Fruit fly (Drosophila melanogaster) whole organism, embryonic: Measurements from ENCODE around the gene CG7294.
A peak's percentile ranks its signal among the peaks of the same experiment; 100 is the strongest.

Experiments used
- Antp ChIP-seq: fragments of 200-800 bp; sonication (Bioruptor generic); optimal IDR thresholded peaks from 3 replicates; lab custom pipeline; 2016; ENCODE audit warnings: missing biosample characterization, missing genetic modification characterization
- Atf3 ChIP-seq: fragments of 200-800 bp; sonication (Bioruptor generic); optimal IDR thresholded peaks from 3 replicates; lab custom pipeline; 2016; ENCODE audit warnings: missing biosample characterization, missing genetic modification characterization
- Atf6 ChIP-seq: fragments of 200-800 bp; sonication (Bioruptor generic); IDR thresholded peaks from 2 replicates; pipeline ENCODE4 v1.3.6; 2022; ENCODE audit warnings: missing biosample characterization, missing genetic modification characterization
- B-H1 ChIP-seq: fragments of 200-800 bp; sonication (Bioruptor generic); IDR thresholded peaks from 3 replicates; pipeline ENCODE4 v1.3.6; 2022; ENCODE audit warnings: missing biosample characterization, missing genetic modification characterization
- CG10979 ChIP-seq: fragments of 200-800 bp; sonication (Bioruptor generic); optimal IDR thresholded peaks from 2 replicates; lab custom pipeline; 2018; ENCODE audit warnings: missing biosample characterization, mild to moderate bottlenecking, missing genetic modification characterization, moderate library complexity
- CG13894 ChIP-seq: fragments of 200-800 bp; sonication (Bioruptor generic); optimal IDR thresholded peaks from 3 replicates; lab custom pipeline; 2018; ENCODE audit warnings: missing biosample characterization, mild to moderate bottlenecking, missing genetic modification characterization, moderate library complexity
- CG1529 ChIP-seq: fragments of 200-800 bp; sonication (Bioruptor generic); optimal IDR thresholded peaks from 3 replicates; lab custom pipeline; 2018; ENCODE audit warnings: missing biosample characterization, missing genetic modification characterization
- CG15696 ChIP-seq: fragments of 200-800 bp; sonication (Bioruptor generic); optimal IDR thresholded peaks from 2 replicates; lab custom pipeline; 2019; ENCODE audit warnings: missing biosample characterization, mild to moderate bottlenecking, missing genetic modification characterization, moderate library complexity
- CG1647 ChIP-seq: fragments of 200-800 bp; sonication (Bioruptor generic); optimal IDR thresholded peaks from 3 replicates; lab custom pipeline; 2016; ENCODE audit warnings: missing biosample characterization, missing genetic modification characterization
- CG17361 ChIP-seq: fragments of 200-800 bp; sonication (Bioruptor generic); IDR thresholded peaks from 3 replicates; pipeline ENCODE4 v1.3.6; 2022; ENCODE audit warnings: missing biosample characterization, missing genetic modification characterization
- CG18011 ChIP-seq: fragments of 200-800 bp; sonication (Bioruptor generic); optimal IDR thresholded peaks from 2 replicates; lab custom pipeline; 2017; ENCODE audit warnings: missing biosample characterization, missing genetic modification characterization, mild to moderate bottlenecking, moderate library complexity, missing genotype
- CG31224 ChIP-seq: fragments of 200-800 bp; sonication (Bioruptor generic); IDR thresholded peaks from 2 replicates; pipeline ENCODE4 v1.3.6; 2022; ENCODE audit warnings: missing biosample characterization, missing genetic modification characterization
- CG34376 ChIP-seq: fragments of 200-800 bp; sonication (Bioruptor generic); optimal IDR thresholded peaks from 2 replicates; lab custom pipeline; 2018; ENCODE audit warnings: missing biosample characterization, mild to moderate bottlenecking, missing genetic modification characterization
- CG34422 ChIP-seq: fragments of 200-800 bp; sonication (Bioruptor generic); IDR thresholded peaks from 3 replicates; pipeline ENCODE4 v1.3.6; 2022; ENCODE audit warnings: missing biosample characterization, missing genetic modification characterization
- CG3838 ChIP-seq: fragments of 200-800 bp; sonication (Bioruptor generic); optimal IDR thresholded peaks from 3 replicates; lab custom pipeline; 2016; ENCODE audit warnings: missing biosample characterization, missing genetic modification characterization
- CG3995 ChIP-seq: fragments of 200-800 bp; sonication (Bioruptor generic); optimal IDR thresholded peaks from 3 replicates; lab custom pipeline; 2016; ENCODE audit warnings: missing biosample characterization, missing genetic modification characterization
- CG4360 ChIP-seq: fragments of 200-800 bp; sonication (Bioruptor generic); IDR thresholded peaks from 2 replicates; pipeline ENCODE4 v1.3.6; 2022; ENCODE audit warnings: missing biosample characterization, missing genetic modification characterization
- CG4617 ChIP-seq: fragments of 200-800 bp; sonication (Bioruptor generic); optimal IDR thresholded peaks from 3 replicates; lab custom pipeline; 2016; ENCODE audit warnings: missing biosample characterization, missing genetic modification characterization, borderline replicate concordance
- CG6689 ChIP-seq: fragments of 200-800 bp; sonication (Bioruptor generic); IDR thresholded peaks from 2 replicates; pipeline ENCODE4 v1.3.6; 2022; ENCODE audit warnings: missing biosample characterization, missing genetic modification characterization
- CG6765 ChIP-seq: fragments of 200-800 bp; sonication (Bioruptor generic); optimal IDR thresholded peaks from 3 replicates; lab custom pipeline; 2017; ENCODE audit warnings: missing biosample characterization, mild to moderate bottlenecking, missing genetic modification characterization
- CG6791 ChIP-seq: fragments of 200-800 bp; sonication (Bioruptor generic); IDR thresholded peaks from 3 replicates; pipeline ENCODE4 v1.3.6; 2022; ENCODE audit warnings: missing biosample characterization, missing genetic modification characterization; ENCODE audit not compliant: partially characterized antibody
- CG7786 ChIP-seq: fragments of 200-800 bp; sonication (Bioruptor generic); optimal IDR thresholded peaks from 2 replicates; lab custom pipeline; 2016; ENCODE audit warnings: missing biosample characterization, missing genetic modification characterization
- CG7963 ChIP-seq: fragments of 200-800 bp; sonication (Bioruptor generic); IDR thresholded peaks from 3 replicates; pipeline ENCODE4 v1.3.6; 2022; ENCODE audit warnings: missing biosample characterization, missing genetic modification characterization; ENCODE audit not compliant: partially characterized antibody
- CG9727 ChIP-seq: fragments of 200-800 bp; sonication (Bioruptor generic); optimal IDR thresholded peaks from 3 replicates; lab custom pipeline; 2017; ENCODE audit warnings: missing biosample characterization, mild to moderate bottlenecking, missing genetic modification characterization
- CG9876 ChIP-seq: fragments of 200-800 bp; sonication (Bioruptor generic); optimal IDR thresholded peaks from 2 replicates; lab custom pipeline; 2016; ENCODE audit warnings: missing biosample characterization, missing genetic modification characterization
- Dp ChIP-seq: fragments of 200-800 bp; sonication (Bioruptor generic); optimal IDR thresholded peaks from 2 replicates; lab custom pipeline; 2018; ENCODE audit warnings: missing biosample characterization, mild to moderate bottlenecking, missing genetic modification characterization, moderate library complexity
- Fer2 ChIP-seq: fragments of 200-800 bp; sonication (Bioruptor generic); optimal IDR thresholded peaks from 2 replicates; lab custom pipeline; 2018; ENCODE audit warnings: missing biosample characterization, mild to moderate bottlenecking, missing genetic modification characterization, moderate library complexity
- Gug ChIP-seq: fragments of 200-800 bp; sonication (Bioruptor generic); IDR thresholded peaks from 4 replicates; pipeline ENCODE4 v1.3.6; 2022; ENCODE audit warnings: missing biosample characterization, missing genetic modification characterization
- HmgZ ChIP-seq: fragments of 200-800 bp; sonication (Bioruptor generic); optimal IDR thresholded peaks from 2 replicates; lab custom pipeline; 2018; ENCODE audit warnings: missing biosample characterization, mild to moderate bottlenecking, missing genetic modification characterization
- Pdp1 ChIP-seq, 2 experiments: fragments of 200-800 bp; sonication (Bioruptor generic); optimal IDR thresholded peaks; 3 replicates each; lab custom pipeline; 2016; ENCODE audit warnings: missing biosample characterization in 2 of 2, missing genetic modification characterization in 2 of 2, mild to moderate bottlenecking in 1 of 2, moderate library complexity in 1 of 2
- TFAM ChIP-seq: fragments of 200-800 bp; sonication (Bioruptor generic); optimal IDR thresholded peaks from 2 replicates; lab custom pipeline; 2017; ENCODE audit warnings: missing biosample characterization, missing genetic modification characterization, inconsistent platforms
- Trl ChIP-seq, 3 experiments: fragments of >200 bp in 2 of 3; fragments of 200-800 bp in 1 of 3; sonication (Bioruptor generic) in 1 of 3; optimal IDR thresholded peaks; 2 replicates in 1 of 3; 3 replicates in 2 of 3; lab custom pipeline; 2016 to 2017; ENCODE audit warnings: missing biosample characterization in 1 of 3, missing genetic modification characterization in 1 of 3
- Vsx1 ChIP-seq: fragments of 200-800 bp; sonication (Bioruptor generic); optimal IDR thresholded peaks from 2 replicates; lab custom pipeline; 2017; ENCODE audit warnings: missing biosample characterization, mild to moderate bottlenecking, missing genetic modification characterization, missing genetic modification reagents
- bab2 ChIP-seq: fragments of 200-800 bp; sonication (Bioruptor generic); optimal IDR thresholded peaks from 2 replicates; lab custom pipeline; 2016; ENCODE audit warnings: missing biosample characterization, missing genetic modification characterization
- btn ChIP-seq: fragments of 200-800 bp; sonication (Bioruptor generic); optimal IDR thresholded peaks from 2 replicates; lab custom pipeline; 2016; ENCODE audit warnings: missing biosample characterization, missing genetic modification characterization
- chm ChIP-seq: fragments of 200-800 bp; sonication (Bioruptor generic); IDR thresholded peaks from 2 replicates; pipeline ENCODE4 v1.3.6; 2022; ENCODE audit warnings: missing biosample characterization, missing genetic modification characterization
- dm ChIP-seq: fragments of 200-800 bp; sonication (Bioruptor generic); optimal IDR thresholded peaks from 3 replicates; lab custom pipeline; 2016; ENCODE audit warnings: missing biosample characterization, missing genetic modification characterization
- ems ChIP-seq: fragments of 200-800 bp; sonication (Bioruptor generic); optimal IDR thresholded peaks from 3 replicates; lab custom pipeline; 2016; ENCODE audit warnings: missing biosample characterization, missing genetic modification characterization
- gro ChIP-seq: fragments of 200-800 bp; sonication (Bioruptor generic); optimal IDR thresholded peaks from 2 replicates; lab custom pipeline; 2016; ENCODE audit warnings: missing biosample characterization, missing genetic modification characterization
- ind ChIP-seq: fragments of 200-800 bp; sonication (Bioruptor generic); optimal IDR thresholded peaks from 3 replicates; lab custom pipeline; 2016; ENCODE audit warnings: missing biosample characterization, missing genetic modification characterization
- kah ChIP-seq: fragments of 200-800 bp; sonication (Bioruptor generic); optimal IDR thresholded peaks from 2 replicates; lab custom pipeline; 2018; ENCODE audit warnings: missing biosample characterization, mild to moderate bottlenecking, missing genetic modification characterization
- lilli ChIP-seq: fragments of 200-800 bp; sonication (Bioruptor generic); optimal IDR thresholded peaks from 3 replicates; lab custom pipeline; 2016; ENCODE audit warnings: missing biosample characterization, missing genetic modification characterization
- lmd ChIP-seq: fragments of 200-800 bp; sonication (Bioruptor generic); IDR thresholded peaks from 2 replicates; pipeline ENCODE4 v1.3.6; 2022; ENCODE audit warnings: missing biosample characterization, missing genetic modification characterization
- mld ChIP-seq: fragments of 200-800 bp; sonication (Bioruptor generic); IDR thresholded peaks from 3 replicates; pipeline ENCODE4 v1.3.6; 2022; ENCODE audit warnings: missing biosample characterization, missing genetic modification characterization; ENCODE audit not compliant: partially characterized antibody
- row ChIP-seq: fragments of 200-800 bp; sonication (Bioruptor generic); IDR thresholded peaks from 3 replicates; pipeline ENCODE4 v1.3.6; 2022; ENCODE audit warnings: missing biosample characterization, missing genetic modification characterization
- tgo ChIP-seq: fragments of 200-800 bp; sonication (Bioruptor generic); IDR thresholded peaks from 3 replicates; pipeline ENCODE4 v1.3.6; 2022; ENCODE audit warnings: missing biosample characterization, missing genetic modification characterization
- tna ChIP-seq: fragments of 200-800 bp; sonication (Bioruptor generic); IDR thresholded peaks from 2 replicates; pipeline ENCODE4 v1.3.6; 2022; ENCODE audit warnings: missing biosample characterization, missing genetic modification characterization; ENCODE audit not compliant: partially characterized antibody
- trh ChIP-seq: fragments of 200-800 bp; sonication (Bioruptor generic); optimal IDR thresholded peaks from 2 replicates; lab custom pipeline; 2016; ENCODE audit warnings: missing biosample characterization, missing genetic modification characterization
- vvl ChIP-seq: fragments of 200-800 bp; sonication (Bioruptor generic); IDR thresholded peaks from 2 replicates; pipeline ENCODE4 v1.3.6; 2022; ENCODE audit warnings: missing biosample characterization, missing genetic modification characterization
- yki ChIP-seq: fragments of >200 bp; optimal IDR thresholded peaks from 3 replicates; lab custom pipeline; 2018

Gene CG7294

DNA sequence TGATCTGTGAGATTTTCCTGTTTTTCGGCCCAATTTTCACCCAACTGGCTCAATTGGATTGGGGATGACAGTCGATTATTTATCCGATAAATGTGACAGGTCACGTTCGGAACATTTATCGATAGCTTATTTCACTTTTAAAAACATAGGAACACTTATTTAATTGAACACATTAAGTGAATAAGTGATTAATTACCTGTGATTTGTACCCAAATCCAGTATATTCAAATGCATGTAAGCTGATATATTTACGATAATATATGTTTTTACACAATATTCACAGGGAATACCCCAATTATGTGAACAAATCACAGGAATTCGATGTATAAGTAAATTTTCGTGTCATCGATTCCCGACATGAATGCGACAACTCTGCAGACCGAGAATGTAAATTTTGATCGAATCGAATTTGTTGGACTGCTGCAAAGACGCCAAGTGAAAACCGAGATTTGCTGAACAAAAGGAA, 43.3 kb upstream of the CG7294 start, which contains the start of the genes EMC3 and Dpy-30L1 (continued):
- TF ChIP-seq bab2 (GFP tag; lab: Kevin White, UChicago), result peak; percentile 40
- TF ChIP-seq btn, result no peak
- TF ChIP-seq mld (GFP tag; lab: Robert Waterston, UW), result 0 out of 3 replicates have a peak, but pooled peaks have one; percentile 29
- peak; percentile 46 for TF ChIP-seq Dp (GFP tag; lab: Kevin White, UChicago)
- TF ChIP-seq chm (GFP tag; lab: Robert Waterston, UW), result no peak
- TF ChIP-seq row (GFP tag; lab: Robert Waterston, UW), result peak; percentile 90
- TF ChIP-seq CG3995 (GFP tag; lab: Kevin White, UChicago), result peak; percentile 99
- no peak for TF ChIP-seq CG7963 (GFP tag; lab: Robert Waterston, UW)
- TF ChIP-seq TFAM (GFP tag; lab: Kevin White, UChicago), result no peak
- peak; percentile 43; the same call in 1 of the 2 replicates for TF ChIP-seq lmd (GFP tag; lab: Robert Waterston, UW)
- no peak for TF ChIP-seq kah
- peak; percentile 66 for TF ChIP-seq gro (GFP tag; lab: Kevin White, UChicago)
- TF ChIP-seq CG6765 (GFP tag; lab: Kevin White, UChicago), result peak; percentile 0
- TF ChIP-seq CG6791 (GFP tag; lab: Robert Waterston, UW), result peak; percentile 42; the same call in 1 of the 3 replicates
- no peak for TF ChIP-seq Vsx1 (GFP tag; lab: Kevin White, UChicago)
- peak; percentile 78 for TF ChIP-seq lilli
- TF ChIP-seq CG4360 (GFP tag; lab: Robert Waterston, UW), result no peak
- peak; percentile 8 for TF ChIP-seq dm
- peak; percentile 25 for TF ChIP-seq ems
- peak; percentile 42 for TF ChIP-seq CG7786 (GFP tag; lab: Kevin White, UChicago)
- TF ChIP-seq tgo, result peak; percentile 31; the same call in 1 of the 3 replicates
- TF ChIP-seq CG34376 (GFP tag; lab: Kevin White, UChicago), result peak; percentile 45
- peak; percentile 24 for TF ChIP-seq CG1647 (GFP tag; lab: Kevin White, UChicago)
- peak; percentile 22; the same call in 1 of the 2 replicates for TF ChIP-seq Atf6 (GFP tag; lab: Robert Waterston, UW)
- TF ChIP-seq B-H1 (GFP tag; lab: Robert Waterston, UW), result no peak
- TF ChIP-seq HmgZ (tag; lab: Kevin White, UChicago), result peak; percentile 64
- TF ChIP-seq trh (GFP tag; lab: Kevin White, UChicago), result no peak
- TF ChIP-seq ind (GFP tag; lab: Kevin White, UChicago), result peak; percentile 49
- TF ChIP-seq CG18011 (GFP tag; lab: Kevin White, UChicago), result peak; percentile 33
- TF ChIP-seq CG3838 (GFP tag; lab: Kevin White, UChicago), result no peak
- TF ChIP-seq CG13894 (tag; lab: Kevin White, UChicago), result no peak
- TF ChIP-seq CG9876 (GFP tag; lab: Kevin White, UChicago), result peak; percentile 1
- no peak for TF ChIP-seq Trl (optimal IDR thresholded peaks at IDR 0.05; lab: Kevin White, UChicago)
- peak; percentile 40 for TF ChIP-seq Trl (GFP tag; optimal IDR thresholded peaks at IDR 0.05; lab: Kevin White, UChicago)
- no peak for TF ChIP-seq yki (lab: Kevin White, UChicago)
- peak; percentile 65 for TF ChIP-seq CG6689
- peak; percentile 52 for TF ChIP-seq CG10979 (tag; lab: Kevin White, UChicago)
- peak; percentile 24 to 53 for TF ChIP-seq Pdp1 (GFP tag; optimal IDR thresholded peaks at IDR 0.05; lab: Kevin White, UChicago)
- no peak for TF ChIP-seq Gug (GFP tag; lab: Robert Waterston, UW)
- TF ChIP-seq CG9727 (GFP tag; lab: Kevin White, UChicago), result peak; percentile 52
- TF ChIP-seq CG17361 (GFP tag; lab: Robert Waterston, UW), result peak; percentile 67
- peak; percentile 57 for TF ChIP-seq Antp (GFP tag; lab: Kevin White, UChicago)
- peak; percentile 70 for TF ChIP-seq tna (GFP tag; lab: Robert Waterston, UW)
- TF ChIP-seq CG34422 (GFP tag; lab: Robert Waterston, UW), result peak; percentile 66; the same call in 2 of the 3 replicates
- no peak for TF ChIP-seq Atf3 (GFP tag; lab: Kevin White, UChicago)
- TF ChIP-seq CG4617, result peak; percentile 64
- peak; percentile 58; the same call in 1 of the 2 replicates for TF ChIP-seq vvl (GFP tag; lab: Robert Waterston, UW)
- 0 out of 2 replicates have a peak, but pooled peaks have one; percentile 35 for TF ChIP-seq CG31224 (GFP tag; lab: Robert Waterston, UW)
- TF ChIP-seq CG15696 (tag; lab: Kevin White, UChicago), result peak; percentile 41
- TF ChIP-seq Fer2, result peak; percentile 2
- no peak for TF ChIP-seq CG1529 (GFP tag; lab: Kevin White, UChicago)
